Worm (Caenorhabditis elegans): ENCODE data around the gene fipr-25.
A peak's percentile ranks its signal among the peaks of the same experiment; 100 is the strongest.

DNA sequence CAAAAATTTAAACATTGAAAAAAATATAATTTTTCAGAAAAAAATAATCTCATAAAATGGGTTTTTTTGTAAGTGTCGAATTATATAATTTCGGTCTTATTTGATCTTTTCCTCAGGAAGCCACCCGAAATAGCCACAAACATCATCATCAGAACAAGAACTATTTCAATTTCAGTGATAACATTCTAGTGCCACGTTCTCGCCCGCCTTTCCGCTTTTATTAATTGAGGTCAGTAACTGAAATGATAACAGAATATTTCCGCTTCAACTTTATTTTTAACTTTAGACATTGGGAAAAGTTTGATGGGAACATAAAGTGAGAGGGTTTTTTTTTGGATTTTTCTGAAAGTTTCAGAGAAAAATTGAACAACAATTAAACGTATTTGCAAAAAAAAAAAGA, 32.0 kb downstream of the fipr-25 start:
- TF ChIP-seq nhr-23 (tag; optimal IDR thresholded peaks at IDR 0.05), result no peak
- no peak for TF ChIP-seq nhr-77 (tag; optimal IDR thresholded peaks at IDR 0.05)
- no peak for TF ChIP-seq snpc-4 (tag; optimal IDR thresholded peaks at IDR 0.05)
- peak; percentile 6 for TF ChIP-seq skn-1 (tag; optimal IDR thresholded peaks at IDR 0.05)
- no peak for TF ChIP-seq lin-39 (tag; optimal IDR thresholded peaks at IDR 0.05)
- no peak for TF ChIP-seq peb-1 (tag; optimal IDR thresholded peaks at IDR 0.05)
- TF ChIP-seq lin-13 (GFP tag; optimal IDR thresholded peaks at IDR 0.05), result no peak
- no peak for TF ChIP-seq lsy-2 (tag; optimal IDR thresholded peaks at IDR 0.05)
- no peak for TF ChIP-seq alr-1 (tag; optimal IDR thresholded peaks at IDR 0.05)
- no peak for TF ChIP-seq zag-1 (tag; optimal IDR thresholded peaks at IDR 0.05)
- no peak for TF ChIP-seq ceh-82 (tag; optimal IDR thresholded peaks at IDR 0.05)
